Fruit fly (Drosophila melanogaster): ENCODE results near the gene Spn77Bb.

The Spn77Bb gene

DNA sequence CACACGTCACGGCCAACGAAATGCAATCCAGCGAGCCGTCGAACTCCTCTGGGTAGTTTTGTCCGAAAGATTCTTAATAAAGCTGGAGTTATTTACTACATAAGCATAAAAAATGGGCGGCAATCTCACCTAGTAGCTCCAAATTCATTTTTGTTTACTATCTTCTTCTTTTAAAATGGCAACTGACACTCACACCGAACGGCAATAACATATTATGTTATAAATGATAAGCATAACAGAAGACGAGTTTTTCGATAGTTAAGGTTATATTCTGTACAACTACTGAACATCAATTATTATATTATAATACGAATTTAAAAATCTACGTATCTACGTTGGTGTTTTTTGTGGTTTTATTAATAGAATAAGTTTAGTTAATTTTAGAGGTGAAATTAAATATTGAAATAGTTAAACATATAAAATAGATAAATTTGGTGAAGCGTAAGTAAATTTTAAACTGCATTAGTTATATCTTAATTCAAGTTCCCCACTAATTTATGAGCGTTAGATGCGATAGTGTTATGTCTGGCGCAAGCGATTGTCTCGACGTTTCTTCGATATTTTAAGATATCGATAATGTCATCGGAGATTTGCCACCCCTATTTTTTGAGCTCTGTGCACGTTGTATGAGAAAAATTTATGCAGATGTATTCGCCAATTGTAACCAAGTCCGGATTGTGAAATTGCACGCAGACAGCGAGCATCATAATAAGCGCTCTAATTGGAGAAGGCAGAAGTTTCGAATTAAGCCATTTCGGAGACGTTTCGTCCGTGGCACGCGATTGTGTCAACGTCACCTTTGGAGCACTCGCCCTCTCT, 27.2 kb downstream of the Spn77Bb start, which contains the start of the genes Rbbp5 and eRF1 (continued):
- TF ChIP-seq crp (GFP tag; optimal IDR thresholded peaks at IDR 0.05) (peak in 1 of 2 experiments; percentile 17), pan (optimal IDR thresholded peaks at IDR 0.05) (no peak), pan (GFP tag; optimal IDR thresholded peaks at IDR 0.05 in 1 of 2, IDR thresholded peaks at IDR 0.05 in 1 of 2) (peak in 1 of 2 experiments; percentile 74), psq (GFP tag; optimal IDR thresholded peaks at IDR 0.05) (peak; percentile 32), CG14050 (GFP tag; IDR thresholded peaks at IDR 0.05) (peak; percentile 54; the same call in 2 of the 3 replicates), dm (GFP tag; optimal IDR thresholded peaks at IDR 0.05) (peak; percentile 77), CG10431 (GFP tag; optimal IDR thresholded peaks at IDR 0.05) (no peak), CG7556 (GFP tag; optimal IDR thresholded peaks at IDR 0.05) (peak; percentile 75), CG11398 (GFP tag; optimal IDR thresholded peaks at IDR 0.05) (no peak), ham (GFP tag; IDR thresholded peaks at IDR 0.05) (peak; percentile 47; the same call in 1 of the 2 replicates), CG3847 (GFP tag; IDR thresholded peaks at IDR 0.05) (peak; percentile 85), CG11456 (GFP tag; IDR thresholded peaks at IDR 0.05) (no peak; the same call in 2 of the 3 replicates), p53 (GFP tag; optimal IDR thresholded peaks at IDR 0.05) (no peak), CG18011 (GFP tag; optimal IDR thresholded peaks at IDR 0.05) (no peak), Dbx (GFP tag; IDR thresholded peaks at IDR 0.05) (peak; percentile 93), gsb-n (tag; optimal IDR thresholded peaks at IDR 0.05) (no peak), Hmr (GFP tag; optimal IDR thresholded peaks at IDR 0.05) (peak; percentile 71), Sox102F (GFP tag; optimal IDR thresholded peaks at IDR 0.05) (no peak), CG11504 (tag; optimal IDR thresholded peaks at IDR 0.05) (no peak), mld (GFP tag; IDR thresholded peaks at IDR 0.05; ENCODE audit: partially characterized antibody) (peak; percentile 91), az2 (GFP tag; optimal IDR thresholded peaks at IDR 0.05) (peak; percentile 71), btn (GFP tag; optimal IDR thresholded peaks at IDR 0.05) (no peak), cato (GFP tag; optimal IDR thresholded peaks at IDR 0.05; ENCODE audit: borderline replicate concordance) (no peak), Hand (GFP tag; optimal IDR thresholded peaks at IDR 0.05) (peak; percentile 5), bcd (GFP tag; optimal IDR thresholded peaks at IDR 0.05) (peak; percentile 70), CG2120 (GFP tag; optimal IDR thresholded peaks at IDR 0.05) (peak; percentile 87), Bteb2 (GFP tag; optimal IDR thresholded peaks at IDR 0.05) (peak; percentile 58), CG1647 (GFP tag; optimal IDR thresholded peaks at IDR 0.05) (peak; percentile 62), jumu (GFP tag; optimal IDR thresholded peaks at IDR 0.05) (peak; percentile 33), CG32532 (GFP tag; IDR thresholded peaks at IDR 0.05) (peak; percentile 87), ken (GFP tag; IDR thresholded peaks at IDR 0.05) (no peak; the same call in 2 of the 3 replicates), nerfin-2 (GFP tag; IDR thresholded peaks at IDR 0.05; ENCODE audit: partially characterized antibody) (peak; percentile 87), CG13624 (GFP tag; optimal IDR thresholded peaks at IDR 0.05) (peak; percentile 68), C15 (GFP tag; IDR thresholded peaks at IDR 0.05) (peak; percentile 66; the same call in 1 of the 3 replicates), disco-r (GFP tag; optimal IDR thresholded peaks at IDR 0.05) (no peak), CG7987 (GFP tag; optimal IDR thresholded peaks at IDR 0.05) (no peak), CG17912 (GFP tag; optimal IDR thresholded peaks at IDR 0.05) (no peak), CG7372 (GFP tag; IDR thresholded peaks at IDR 0.05) (peak; percentile 82), ssp (GFP tag; IDR thresholded peaks at IDR 0.05) (no peak; the same call in 1 of the 2 replicates), CG10543 (GFP tag; optimal IDR thresholded peaks at IDR 0.05) (peak; percentile 68), oc (tag; optimal IDR thresholded peaks at IDR 0.05) (no peak), BEAF-32 (GFP tag; optimal IDR thresholded peaks at IDR 0.05) (peak; percentile 95), TFAM (GFP tag; optimal IDR thresholded peaks at IDR 0.05) (no peak), Aef1 (GFP tag; IDR thresholded peaks at IDR 0.05) (peak; percentile 88), vvl (GFP tag; IDR thresholded peaks at IDR 0.05) (peak; percentile 16; the same call in 1 of the 2 replicates), CG3726 (GFP tag; IDR thresholded peaks at IDR 0.05) (peak; percentile 59; the same call in 1 of the 3 replicates), ase (GFP tag; IDR thresholded peaks at IDR 0.05) (peak; percentile 57; the same call in 2 of the 3 replicates), CG4854 (GFP tag; optimal IDR thresholded peaks at IDR 0.05) (peak; percentile 26), toy (GFP tag; IDR thresholded peaks at IDR 0.05) (no peak)
